Fruit fly (Drosophila melanogaster): ENCODE measurements around the gene PGRP-SB2.

PGRP-SB2 gene

dm6 chr3L:16708738-16709350 is 17.5 kb upstream of the PGRP-SB2 start:
- TF ChIP-seq CTCF (optimal IDR thresholded peaks at IDR 0.05) (no peak), CG8478 (optimal IDR thresholded peaks at IDR 0.05) (no peak)

- TF ChIP-seq CTCF (optimal IDR thresholded peaks at IDR 0.05) (no peak), CG8478 (optimal IDR thresholded peaks at IDR 0.05) (no peak)
Measured at dm6 chr3L:16709673-16710257, 16.6 kb upstream of the PGRP-SB2 start.

- TF ChIP-seq CTCF (optimal IDR thresholded peaks at IDR 0.05) = no peak
- no peak for TF ChIP-seq CG8478 (optimal IDR thresholded peaks at IDR 0.05)
Measured at dm6 chr3L:16710258-16711020, 15.9 kb upstream of the PGRP-SB2 start.

- no peak for TF ChIP-seq CG8478 (optimal IDR thresholded peaks at IDR 0.05)
- TF ChIP-seq CTCF (optimal IDR thresholded peaks at IDR 0.05) = peak; percentile 95 to 96
Measured at dm6 chr3L:16711430-16712228, 14.7 kb upstream of the PGRP-SB2 start, which contains the start of the genes CG43954, Lasp and Dab. TSS of gene CG43954 (minus strand) at chr3L:16711677. TSS of gene Lasp (minus strand) at chr3L:16711677. TSS of gene Dab (plus strand) at chr3L:16712126.

- TF ChIP-seq CG8478 (optimal IDR thresholded peaks at IDR 0.05) (no peak), CTCF (optimal IDR thresholded peaks at IDR 0.05) (peak in 1 of 2 experiments; percentile 40)
Measured at dm6 chr3L:16712371-16712770, 14.0 kb upstream of the PGRP-SB2 start.

- TF ChIP-seq CTCF (optimal IDR thresholded peaks at IDR 0.05) = peak in 1 of 2 experiments; percentile 16
- no peak for TF ChIP-seq CG8478 (optimal IDR thresholded peaks at IDR 0.05)
Measured at dm6 chr3L:16713446-16714192, 12.7 kb upstream of the PGRP-SB2 start.

- TF ChIP-seq CG8478 (optimal IDR thresholded peaks at IDR 0.05) (no peak), CTCF (optimal IDR thresholded peaks at IDR 0.05) (no peak)
Measured at dm6 chr3L:16714193-16714538, 12.2 kb upstream of the PGRP-SB2 start.

dm6 chr3L:16724561-16724960 is 1.8 kb upstream of the PGRP-SB2 start, which contains the start of gene CG13031:
TSS of gene CG13031 (plus strand) at chr3L:16724861.
- TF ChIP-seq CG8478 (optimal IDR thresholded peaks at IDR 0.05) = no peak
- TF ChIP-seq CTCF (optimal IDR thresholded peaks at IDR 0.05) = no peak

- no peak for TF ChIP-seq CG8478 (optimal IDR thresholded peaks at IDR 0.05)
- no peak for TF ChIP-seq CTCF (optimal IDR thresholded peaks at IDR 0.05)
Measured at dm6 chr3L:16727939-16728635, 1.7 kb downstream of the PGRP-SB2 start, which contains the start of gene PGRP-SB1. TSS of gene PGRP-SB1 (minus strand) at chr3L:16727989.

dm6 chr3L:16730645-16731044 is 4.3 kb downstream of the PGRP-SB2 start, which contains the start of gene Dbp73D:
TSS of gene Dbp73D (minus strand) at chr3L:16730818.
- no peak for TF ChIP-seq CTCF (optimal IDR thresholded peaks at IDR 0.05)
- TF ChIP-seq CG8478 (optimal IDR thresholded peaks at IDR 0.05) = no peak

- no peak for TF ChIP-seq CTCF (optimal IDR thresholded peaks at IDR 0.05)
- no peak for TF ChIP-seq CG8478 (optimal IDR thresholded peaks at IDR 0.05)
Measured at dm6 chr3L:16733246-16733645, 6.9 kb downstream of the PGRP-SB2 start, which contains the start of gene CG9701. TSS of gene CG9701 (plus strand) at chr3L:16733546.

dm6 chr3L:16741660-16742059 is 15.3 kb downstream of the PGRP-SB2 start:
- TF ChIP-seq CG8478 (optimal IDR thresholded peaks at IDR 0.05) (no peak), CTCF (optimal IDR thresholded peaks at IDR 0.05) (no peak)

dm6 chr3L:16743906-16744704 is 17.8 kb downstream of the PGRP-SB2 start:
- TF ChIP-seq CG8478 (optimal IDR thresholded peaks at IDR 0.05) (no peak), CTCF (optimal IDR thresholded peaks at IDR 0.05) (no peak)
